Worm (Caenorhabditis elegans): ENCODE data around the gene gpx-7.

ce11 chrX:7816434-7816974 lies 16.9 kb upstream of the gpx-7 start, which contains the start of the genes sek-1 and R03G5.6:
- TF ChIP-seq dao-5 (tag; optimal IDR thresholded peaks at IDR 0.05) (no peak), him-1 (tag; optimal IDR thresholded peaks at IDR 0.05) (no peak), W03F9.2 (tag; optimal IDR thresholded peaks at IDR 0.05) (no peak)
